Fruit fly (Drosophila melanogaster): ENCODE results near the gene CG17224.

CG17224 gene

DNA sequence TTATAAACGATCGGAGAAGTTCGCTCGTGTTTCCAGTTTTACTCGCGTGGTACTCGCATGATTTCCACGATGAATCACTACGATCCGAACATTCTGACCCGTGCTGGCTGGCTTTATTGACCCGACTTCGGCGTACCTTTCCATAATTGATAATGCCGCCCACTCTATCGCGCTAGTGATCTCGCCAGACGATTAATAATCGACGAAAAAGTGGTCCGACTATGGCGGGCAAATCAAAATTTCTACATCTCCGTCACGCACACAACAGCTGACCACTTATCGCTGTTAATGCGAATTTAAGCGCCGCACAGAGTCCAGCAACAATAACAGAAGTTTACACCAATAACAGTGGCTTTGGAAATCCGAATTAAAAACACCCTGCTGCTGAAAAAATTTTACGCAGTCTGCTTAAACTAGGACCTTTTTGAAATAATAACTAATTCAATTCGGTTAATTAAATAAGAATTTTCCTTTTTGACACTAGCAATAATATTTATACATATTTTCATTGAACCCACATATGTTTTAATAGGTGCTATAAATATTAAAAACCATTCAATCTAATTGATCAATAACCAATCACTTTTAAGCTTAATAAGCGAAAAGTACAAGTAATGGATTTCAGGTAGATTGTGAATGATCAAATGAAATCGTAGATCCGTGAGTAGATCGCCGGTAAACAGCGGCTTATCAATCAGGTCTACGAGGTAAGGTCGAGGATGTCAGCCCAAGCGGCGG, 37.8 kb upstream of the CG17224 start (continued):
- TF ChIP-seq Hr39 (GFP tag; optimal IDR thresholded peaks at IDR 0.05) (peak; percentile 67), fd59A (GFP tag; optimal IDR thresholded peaks at IDR 0.05) (peak; percentile 50), net (GFP tag; optimal IDR thresholded peaks at IDR 0.05) (peak; percentile 48), Sox15 (GFP tag; optimal IDR thresholded peaks at IDR 0.05) (peak; percentile 38), CG11762 (GFP tag; optimal IDR thresholded peaks at IDR 0.05; ENCODE audit: insufficient read depth) (peak; percentile 23), OdsH (GFP tag; optimal IDR thresholded peaks at IDR 0.05) (peak; percentile 63), CG3919 (GFP tag; optimal IDR thresholded peaks at IDR 0.05) (peak; percentile 49), CG1621 (tag; optimal IDR thresholded peaks at IDR 0.05) (no peak), cyc (GFP tag; optimal IDR thresholded peaks at IDR 0.05) (peak; percentile 53)

DNA sequence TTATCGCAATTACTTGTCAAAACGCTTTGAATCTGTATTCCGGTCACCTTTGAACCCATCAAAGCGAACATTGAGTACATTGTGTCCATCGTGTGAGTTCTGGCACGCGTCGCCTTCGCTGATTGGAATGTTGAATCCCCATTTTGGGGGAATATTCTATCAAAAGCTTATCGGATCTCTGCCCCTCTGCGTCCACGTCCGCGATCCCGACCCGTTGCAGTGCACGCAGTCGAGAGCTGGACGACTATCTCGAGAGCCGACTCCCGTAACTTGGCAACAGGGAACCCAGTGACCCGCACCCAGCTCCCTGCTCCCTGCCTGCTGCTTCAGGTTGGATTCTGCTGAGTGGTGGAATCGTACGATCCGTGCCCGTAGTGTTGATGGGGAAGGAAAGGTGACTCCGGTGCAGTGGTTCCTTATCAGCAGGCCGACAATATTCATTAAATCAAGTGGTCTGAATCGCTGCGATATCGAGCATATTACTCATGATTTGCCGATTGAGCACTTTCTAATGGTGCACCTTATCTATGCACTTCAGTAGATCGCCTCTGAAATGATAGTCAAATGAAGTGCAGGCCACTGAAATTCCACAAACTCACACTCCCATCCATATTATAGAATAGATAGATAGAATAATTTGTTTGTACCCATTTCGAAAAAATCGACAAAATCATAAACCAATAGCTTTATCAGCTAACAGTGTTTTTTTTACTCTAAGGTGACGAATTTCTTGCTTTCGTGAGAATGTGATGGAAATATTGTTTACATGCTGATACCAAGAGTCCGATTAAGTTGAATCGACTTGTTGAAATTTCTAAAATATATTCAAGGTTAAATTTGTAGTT, 26.8 kb upstream of the CG17224 start:
- TF ChIP-seq svp (GFP tag): peak; percentile 96
- peak; percentile 39 for TF ChIP-seq vri (GFP tag; optimal IDR thresholded peaks at IDR 0.05)
- TF ChIP-seq CG11762 (GFP tag; optimal IDR thresholded peaks at IDR 0.05; ENCODE audit: insufficient read depth): no peak
- TF ChIP-seq ss (GFP tag; optimal IDR thresholded peaks at IDR 0.05): no peak
- TF ChIP-seq fkh (GFP tag; optimal IDR thresholded peaks at IDR 0.05): peak; percentile 35

DNA sequence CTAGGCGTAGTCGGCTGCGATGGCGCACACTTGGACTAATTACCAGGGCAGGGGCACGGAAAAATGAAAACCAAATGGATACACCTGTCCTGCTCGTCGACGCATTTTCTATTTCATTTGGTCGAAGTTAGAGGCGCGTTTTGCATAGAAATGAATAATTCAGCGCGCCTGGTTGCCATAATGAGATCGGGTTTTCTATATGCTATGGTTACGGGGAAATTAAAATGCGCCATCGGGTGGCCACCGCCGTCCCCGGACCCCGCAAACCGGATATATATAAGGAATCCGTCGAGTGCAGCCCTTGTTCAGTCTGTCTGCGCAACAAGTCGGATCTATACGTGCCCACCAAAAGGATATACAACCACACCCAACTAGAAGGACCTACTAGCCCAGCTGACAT, 25.5 kb upstream of the CG17224 start, which contains the start of gene FASN2:
Gene FASN2 (plus strand): TSS at position 301 of the 400 bp plus-strand sequence.
- TF ChIP-seq Sox14 (GFP tag; optimal IDR thresholded peaks at IDR 0.05): no peak
- TF ChIP-seq fd59A (GFP tag; optimal IDR thresholded peaks at IDR 0.05): no peak

DNA sequence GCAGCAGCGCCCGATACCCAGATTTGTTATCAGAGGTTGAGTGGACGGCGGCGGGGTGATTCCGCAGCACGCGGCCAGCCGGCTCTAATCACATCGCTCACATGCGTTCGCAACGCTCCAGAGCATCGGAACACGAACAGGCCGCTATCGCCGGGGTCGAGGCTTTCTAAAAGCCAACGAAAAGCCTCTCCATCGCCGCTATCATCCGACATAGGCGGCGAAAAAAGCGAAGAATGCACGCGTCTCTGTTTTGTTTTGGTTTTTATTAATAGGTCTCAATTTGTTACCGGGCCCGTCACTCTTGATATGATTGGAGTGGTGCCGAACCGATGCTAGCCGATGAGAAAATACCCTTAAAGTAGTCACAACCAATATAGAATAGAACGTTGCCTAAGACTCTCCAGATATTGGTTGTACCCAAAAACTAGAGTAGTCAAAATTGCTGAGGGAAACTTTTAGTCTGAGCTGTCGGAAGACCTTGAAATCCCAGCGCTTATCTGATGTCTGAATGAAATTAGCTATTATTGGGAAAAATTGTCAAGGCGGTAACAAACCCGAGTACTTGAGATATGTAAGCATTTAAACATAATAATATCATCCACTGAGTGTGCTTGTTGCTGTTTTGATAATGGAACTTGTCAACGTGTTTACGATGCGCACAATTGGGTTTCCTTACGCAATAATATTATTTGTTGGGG, 24.0 kb upstream of the CG17224 start, which contains the start of gene CG17261:
Gene CG17261 (plus strand): TSS at position 634 of the 698 bp plus-strand sequence.
- TF ChIP-seq topi (GFP tag; optimal IDR thresholded peaks at IDR 0.05): no peak
- no peak for TF ChIP-seq Eip75B (GFP tag; optimal IDR thresholded peaks at IDR 0.05)
- no peak for TF ChIP-seq eg (GFP tag; IDR thresholded peaks at IDR 0.05)
- TF ChIP-seq CG8119 (GFP tag; IDR thresholded peaks at IDR 0.05): no peak
- no peak for TF ChIP-seq CG6792 (GFP tag; optimal IDR thresholded peaks at IDR 0.05)
- TF ChIP-seq svp (GFP tag): peak; percentile 86
- no peak for TF ChIP-seq CG6854 (GFP tag; optimal IDR thresholded peaks at IDR 0.05)
- peak; percentile 64 for TF ChIP-seq vri (GFP tag; optimal IDR thresholded peaks at IDR 0.05)

DNA sequence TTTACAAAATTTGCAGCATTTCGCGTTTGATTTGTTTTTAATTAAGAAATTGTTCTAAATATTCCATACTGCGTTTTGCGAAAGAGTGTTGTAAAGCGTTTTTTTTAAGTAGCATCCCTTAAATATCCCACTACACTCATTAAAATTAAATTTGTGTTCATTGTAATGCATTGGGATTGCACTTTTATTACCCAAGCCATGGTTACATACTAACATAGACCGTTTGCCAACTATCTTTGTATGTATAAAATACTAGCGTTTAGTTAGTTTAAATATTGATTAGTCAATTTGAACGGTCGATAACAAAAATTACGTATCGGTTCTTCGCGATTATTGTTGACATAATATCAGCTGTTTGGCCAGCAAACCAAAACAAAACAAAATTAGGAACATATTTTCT, 21.7 kb upstream of the CG17224 start, which contains the start of the genes cnir and CG17221:
Gene cnir (minus strand): TSS at position 39 of the 400 bp plus-strand sequence.
Gene CG17221 (plus strand): TSS at position 203 of the 400 bp plus-strand sequence.
- TF ChIP-seq CG7368 (GFP tag; optimal IDR thresholded peaks at IDR 0.05): peak; percentile 41
- TF ChIP-seq esn (GFP tag; optimal IDR thresholded peaks at IDR 0.05): peak; percentile 83
- TF ChIP-seq CG1621 (tag; optimal IDR thresholded peaks at IDR 0.05): peak; percentile 3
- TF ChIP-seq Blimp-1 (GFP tag; optimal IDR thresholded peaks at IDR 0.05): no peak
- peak; percentile 17 for TF ChIP-seq dac (GFP tag; optimal IDR thresholded peaks at IDR 0.05)
- TF ChIP-seq fkh (GFP tag; optimal IDR thresholded peaks at IDR 0.05): peak; percentile 96
- no peak for TF ChIP-seq spab (GFP tag; optimal IDR thresholded peaks at IDR 0.05)
- peak; percentile 75 for TF ChIP-seq OdsH (GFP tag; optimal IDR thresholded peaks at IDR 0.05)
- no peak for TF ChIP-seq CG8119 (GFP tag; IDR thresholded peaks at IDR 0.05)
- TF ChIP-seq salr (GFP tag; optimal IDR thresholded peaks at IDR 0.05): no peak
- TF ChIP-seq acj6 (GFP tag; optimal IDR thresholded peaks at IDR 0.05): peak; percentile 72
- TF ChIP-seq cyc (GFP tag; optimal IDR thresholded peaks at IDR 0.05): peak; percentile 72
- no peak for TF ChIP-seq dsx (GFP tag; optimal IDR thresholded peaks at IDR 0.05; ENCODE audit: poor library complexity, severe bottlenecking)
- peak; percentile 76 for TF ChIP-seq Hr39 (GFP tag; optimal IDR thresholded peaks at IDR 0.05)
- peak; percentile 75 for TF ChIP-seq achi (GFP tag; optimal IDR thresholded peaks at IDR 0.05)
- TF ChIP-seq CG11762 (GFP tag; optimal IDR thresholded peaks at IDR 0.05; ENCODE audit: insufficient read depth): peak; percentile 57
- TF ChIP-seq Ets21C (GFP tag; optimal IDR thresholded peaks at IDR 0.05): peak; percentile 72
- TF ChIP-seq Sox14 (GFP tag; optimal IDR thresholded peaks at IDR 0.05): peak; percentile 72
- TF ChIP-seq CG11902 (GFP tag; optimal IDR thresholded peaks at IDR 0.05): peak; percentile 19
- peak; percentile 36; the same call in 2 of the 3 replicates for TF ChIP-seq CG6163 (GFP tag; IDR thresholded peaks at IDR 0.05)
- TF ChIP-seq CG10631 (GFP tag; optimal IDR thresholded peaks at IDR 0.05): peak; percentile 78
- TF ChIP-seq CG11294 (GFP tag; IDR thresholded peaks at IDR 0.05): no peak
- TF ChIP-seq lz (GFP tag; optimal IDR thresholded peaks at IDR 0.05): peak; percentile 73
- no peak for TF ChIP-seq Ets96B (tag; optimal IDR thresholded peaks at IDR 0.05)
- TF ChIP-seq CG6808 (GFP tag; optimal IDR thresholded peaks at IDR 0.05): no peak

Measured in whole organism, prepupa.